Fruit fly (Drosophila melanogaster) whole organism, embryonic: Measurements from ENCODE around the gene RpS8.

Experiments
- Asciz ChIP-seq: fragments of 200-800 bp; sonication (Bioruptor generic); optimal IDR thresholded peaks from 2 replicates; lab custom pipeline; 2017; ENCODE audit warnings: missing biosample characterization, mild to moderate bottlenecking, missing genetic modification characterization, missing genetic modification reagents
- Blimp-1 ChIP-seq: fragments of 200-800 bp; sonication (Bioruptor generic); optimal IDR thresholded peaks from 3 replicates; lab custom pipeline; 2018; ENCODE audit warnings: missing biosample characterization, missing genetic modification characterization, mild to moderate bottlenecking, moderate library complexity, missing genetic modification reagents
- CG10267 ChIP-seq: fragments of 200-800 bp; sonication (Bioruptor generic); optimal IDR thresholded peaks from 2 replicates; lab custom pipeline; 2018; ENCODE audit warnings: missing biosample characterization, mild to moderate bottlenecking, missing genetic modification characterization, moderate library complexity
- CG10431 ChIP-seq: fragments of 200-800 bp; sonication (Bioruptor generic); optimal IDR thresholded peaks from 3 replicates; lab custom pipeline; 2018; ENCODE audit warnings: missing biosample characterization, mild to moderate bottlenecking, missing genetic modification characterization
- CG10565 ChIP-seq: fragments of 200-800 bp; sonication (Bioruptor generic); optimal IDR thresholded peaks from 3 replicates; lab custom pipeline; 2016; ENCODE audit warnings: missing biosample characterization, mild to moderate bottlenecking, missing genetic modification characterization
- CG1233 ChIP-seq: fragments of 200-800 bp; sonication (Bioruptor generic); optimal IDR thresholded peaks from 4 replicates; lab custom pipeline; 2018; ENCODE audit warnings: missing biosample characterization, mild to moderate bottlenecking, missing genetic modification characterization
- CG13287 ChIP-seq: fragments of 200-800 bp; sonication (Bioruptor generic); IDR thresholded peaks from 2 replicates; pipeline ENCODE4 v1.3.6; 2022; ENCODE audit warnings: missing biosample characterization, missing genetic modification characterization; ENCODE audit not compliant: partially characterized antibody
- CG13775 ChIP-seq: fragments of 200-800 bp; sonication (Bioruptor generic); optimal IDR thresholded peaks from 3 replicates; lab custom pipeline; 2017; ENCODE audit warnings: missing biosample characterization, mild to moderate bottlenecking, missing genetic modification characterization
- CG15011 ChIP-seq: fragments of 200-800 bp; sonication (Bioruptor generic); optimal IDR thresholded peaks from 3 replicates; lab custom pipeline; 2018; ENCODE audit warnings: missing biosample characterization, mild to moderate bottlenecking, missing genetic modification characterization
- CG15479 ChIP-seq: fragments of 200-800 bp; sonication (Bioruptor generic); optimal IDR thresholded peaks from 3 replicates; lab custom pipeline; 2019; ENCODE audit warnings: missing biosample characterization, mild to moderate bottlenecking, missing genetic modification characterization, moderate library complexity
- CG16813 ChIP-seq: fragments of 200-800 bp; sonication (Bioruptor generic); IDR thresholded peaks from 3 replicates; pipeline ENCODE4 v1.3.6; 2022; ENCODE audit warnings: missing biosample characterization, missing genetic modification characterization; ENCODE audit not compliant: partially characterized antibody
- CG17912 ChIP-seq: fragments of 200-800 bp; sonication (Bioruptor generic); optimal IDR thresholded peaks from 2 replicates; lab custom pipeline; 2018; ENCODE audit warnings: missing biosample characterization, mild to moderate bottlenecking, missing genetic modification characterization
- CG18476 ChIP-seq: fragments of 200-800 bp; sonication (Bioruptor generic); optimal IDR thresholded peaks from 2 replicates; lab custom pipeline; 2016; ENCODE audit warnings: missing biosample characterization, mild to moderate bottlenecking, missing genetic modification characterization
- CG18619 ChIP-seq: fragments of 200-800 bp; sonication (Bioruptor generic); optimal IDR thresholded peaks from 3 replicates; lab custom pipeline; 2017; ENCODE audit warnings: missing biosample characterization, mild to moderate bottlenecking, missing genetic modification characterization
- CG3065 ChIP-seq: fragments of 200-800 bp; sonication (Bioruptor generic); optimal IDR thresholded peaks from 2 replicates; lab custom pipeline; 2016; ENCODE audit warnings: missing biosample characterization, missing genetic modification characterization
- CG31441 ChIP-seq: fragments of 200-800 bp; sonication (Bioruptor generic); IDR thresholded peaks from 2 replicates; pipeline ENCODE4 v1.3.6; 2022; ENCODE audit warnings: missing biosample characterization, missing genetic modification characterization
- CG34224 ChIP-seq: fragments of 200-800 bp; sonication (Bioruptor generic); IDR thresholded peaks from 3 replicates; pipeline ENCODE4 v1.3.6; 2022; ENCODE audit warnings: missing biosample characterization, missing genetic modification characterization; ENCODE audit not compliant: partially characterized antibody
- CG4328 ChIP-seq: fragments of 200-800 bp; sonication (Bioruptor generic); optimal IDR thresholded peaks from 3 replicates; lab custom pipeline; 2017; ENCODE audit warnings: missing biosample characterization, missing genetic modification reagents, missing genetic modification characterization
- CG4854 ChIP-seq: fragments of 200-800 bp; sonication (Bioruptor generic); optimal IDR thresholded peaks from 2 replicates; lab custom pipeline; 2016; ENCODE audit warnings: missing biosample characterization, missing genetic modification characterization, inconsistent platforms
- CG8281 ChIP-seq: fragments of 200-800 bp; sonication (Bioruptor generic); optimal IDR thresholded peaks from 2 replicates; lab custom pipeline; 2018; ENCODE audit warnings: missing biosample characterization, mild to moderate bottlenecking, missing genetic modification characterization, moderate library complexity
- Doc3 ChIP-seq: fragments of 200-800 bp; sonication (Bioruptor generic); IDR thresholded peaks from 3 replicates; pipeline ENCODE4 v1.3.6; 2022; ENCODE audit warnings: missing biosample characterization, missing genetic modification characterization; ENCODE audit not compliant: partially characterized antibody
- Kr ChIP-seq: fragments of 200-800 bp; sonication (Bioruptor generic); optimal IDR thresholded peaks from 2 replicates; lab custom pipeline; 2017; ENCODE audit warnings: missing biosample characterization, mild to moderate bottlenecking, missing genetic modification characterization
- MBD-R2 ChIP-seq: fragments of 200-800 bp; sonication (Bioruptor generic); IDR thresholded peaks from 2 replicates; pipeline ENCODE4 v1.3.6; 2022; ENCODE audit warnings: missing biosample characterization, missing genetic modification characterization
- NFAT ChIP-seq: fragments of 200-800 bp; sonication (Bioruptor generic); IDR thresholded peaks from 2 replicates; pipeline ENCODE4 v1.3.6; 2022; ENCODE audit warnings: missing biosample characterization, missing genetic modification characterization
- Scr ChIP-seq: fragments of 200-800 bp; sonication (Bioruptor generic); IDR thresholded peaks from 2 replicates; pipeline ENCODE4 v1.3.6; 2022; ENCODE audit warnings: missing biosample characterization, missing genetic modification characterization; ENCODE audit not compliant: partially characterized antibody
- TFAM ChIP-seq: fragments of 200-800 bp; sonication (Bioruptor generic); optimal IDR thresholded peaks from 2 replicates; lab custom pipeline; 2017; ENCODE audit warnings: missing biosample characterization, missing genetic modification characterization, inconsistent platforms
- Trl ChIP-seq, 3 experiments: fragments of >200 bp in 2 of 3; fragments of 200-800 bp in 1 of 3; sonication (Bioruptor generic) in 1 of 3; optimal IDR thresholded peaks; 2 replicates in 1 of 3; 3 replicates in 2 of 3; lab custom pipeline; 2016 to 2017; ENCODE audit warnings: missing biosample characterization in 1 of 3, missing genetic modification characterization in 1 of 3
- ac ChIP-seq: fragments of 200-800 bp; sonication (Bioruptor generic); optimal IDR thresholded peaks from 3 replicates; lab custom pipeline; 2017; ENCODE audit warnings: missing biosample characterization, mild to moderate bottlenecking, missing genetic modification characterization
- btn ChIP-seq: fragments of 200-800 bp; sonication (Bioruptor generic); optimal IDR thresholded peaks from 2 replicates; lab custom pipeline; 2016; ENCODE audit warnings: missing biosample characterization, missing genetic modification characterization
- chinmo ChIP-seq: fragments of 200-800 bp; sonication (Bioruptor generic); IDR thresholded peaks from 4 replicates; pipeline ENCODE4 v1.3.6; 2022; ENCODE audit warnings: missing biosample characterization, missing genetic modification characterization; ENCODE audit not compliant: partially characterized antibody
- ewg ChIP-seq: fragments of 200-800 bp; sonication (Bioruptor generic); optimal IDR thresholded peaks from 3 replicates; lab custom pipeline; 2017; ENCODE audit warnings: mild to moderate bottlenecking, missing biosample characterization, missing genetic modification reagents, missing genetic modification characterization
- gfzf ChIP-seq: fragments of 200-800 bp; sonication (Bioruptor generic); optimal IDR thresholded peaks from 2 replicates; lab custom pipeline; 2016; ENCODE audit warnings: missing biosample characterization, mild to moderate bottlenecking, missing genetic modification characterization, moderate library complexity
- kah ChIP-seq: fragments of 200-800 bp; sonication (Bioruptor generic); optimal IDR thresholded peaks from 2 replicates; lab custom pipeline; 2018; ENCODE audit warnings: missing biosample characterization, mild to moderate bottlenecking, missing genetic modification characterization
- ken ChIP-seq: fragments of 200-800 bp; sonication (Bioruptor generic); IDR thresholded peaks from 3 replicates; pipeline ENCODE4 v1.3.6; 2022; ENCODE audit warnings: missing biosample characterization, missing genetic modification characterization
- kni ChIP-seq: fragments of 200-800 bp; sonication (Bioruptor generic); optimal IDR thresholded peaks from 3 replicates; lab custom pipeline; 2017; ENCODE audit warnings: mild to moderate bottlenecking, missing biosample characterization, missing genetic modification reagents, missing genetic modification characterization
- odd ChIP-seq: fragments of 200-800 bp; sonication (Bioruptor generic); optimal IDR thresholded peaks from 2 replicates; lab custom pipeline; 2017; ENCODE audit warnings: missing biosample characterization, mild to moderate bottlenecking, missing genetic modification characterization
- otp ChIP-seq: fragments of 200-800 bp; sonication (Bioruptor generic); IDR thresholded peaks from 3 replicates; pipeline ENCODE4, ENCODE4 v1.3.6; 2022; ENCODE audit warnings: missing biosample characterization, missing genetic modification characterization
- p53 ChIP-seq: fragments of 200-800 bp; sonication (Bioruptor generic); optimal IDR thresholded peaks from 2 replicates; lab custom pipeline; 2016; ENCODE audit warnings: missing biosample characterization, missing genetic modification characterization
- ro ChIP-seq: fragments of 200-800 bp; sonication (Bioruptor generic); IDR thresholded peaks from 2 replicates; pipeline ENCODE4 v1.3.6; 2022; ENCODE audit warnings: missing biosample characterization, missing genetic modification characterization
- row ChIP-seq: fragments of 200-800 bp; sonication (Bioruptor generic); IDR thresholded peaks from 3 replicates; pipeline ENCODE4 v1.3.6; 2022; ENCODE audit warnings: missing biosample characterization, missing genetic modification characterization
- seq ChIP-seq: fragments of 200-800 bp; sonication (Bioruptor generic); IDR thresholded peaks from 2 replicates; pipeline ENCODE4 v1.3.6; 2022; ENCODE audit warnings: missing biosample characterization, missing genetic modification characterization
- sima ChIP-seq: fragments of 200-800 bp; sonication (Bioruptor generic); optimal IDR thresholded peaks from 2 replicates; lab custom pipeline; 2016; ENCODE audit warnings: missing biosample characterization, missing genetic modification characterization
- sr ChIP-seq: fragments of 200-800 bp; sonication (Bioruptor generic); IDR thresholded peaks from 3 replicates; pipeline ENCODE4 v1.3.6; 2022; ENCODE audit warnings: missing biosample characterization, missing genetic modification characterization
- tap ChIP-seq: fragments of 200-800 bp; optimal IDR thresholded peaks from 3 replicates; lab custom pipeline; 2019; ENCODE audit warnings: missing biosample characterization, mild to moderate bottlenecking, missing genetic modification characterization, moderate library complexity
- tna ChIP-seq: fragments of 200-800 bp; sonication (Bioruptor generic); IDR thresholded peaks from 2 replicates; pipeline ENCODE4 v1.3.6; 2022; ENCODE audit warnings: missing biosample characterization, missing genetic modification characterization; ENCODE audit not compliant: partially characterized antibody
- toy ChIP-seq: fragments of 200-800 bp; sonication (Bioruptor generic); IDR thresholded peaks from 2 replicates; pipeline ENCODE4 v1.3.6; 2022; ENCODE audit warnings: missing biosample characterization, missing genetic modification characterization
- trem ChIP-seq: fragments of 200-800 bp; optimal IDR thresholded peaks from 3 replicates; lab custom pipeline; 2019; ENCODE audit warnings: missing biosample characterization, mild to moderate bottlenecking, missing genetic modification characterization, moderate library complexity
- wdn ChIP-seq: fragments of 200-800 bp; sonication (Bioruptor generic); IDR thresholded peaks from 2 replicates; pipeline ENCODE4 v1.3.6; 2022; ENCODE audit warnings: missing biosample characterization, missing genetic modification characterization
- zen ChIP-seq: fragments of 200-800 bp; sonication (Bioruptor generic); optimal IDR thresholded peaks from 3 replicates; lab custom pipeline; 2018; ENCODE audit warnings: missing biosample characterization, mild to moderate bottlenecking, missing genetic modification characterization, moderate library complexity
- zfh2 ChIP-seq: fragments of 200-800 bp; sonication (Bioruptor generic); optimal IDR thresholded peaks from 2 replicates; lab custom pipeline; 2016; ENCODE audit warnings: missing biosample characterization, missing genetic modification characterization

Gene RpS8

DNA sequence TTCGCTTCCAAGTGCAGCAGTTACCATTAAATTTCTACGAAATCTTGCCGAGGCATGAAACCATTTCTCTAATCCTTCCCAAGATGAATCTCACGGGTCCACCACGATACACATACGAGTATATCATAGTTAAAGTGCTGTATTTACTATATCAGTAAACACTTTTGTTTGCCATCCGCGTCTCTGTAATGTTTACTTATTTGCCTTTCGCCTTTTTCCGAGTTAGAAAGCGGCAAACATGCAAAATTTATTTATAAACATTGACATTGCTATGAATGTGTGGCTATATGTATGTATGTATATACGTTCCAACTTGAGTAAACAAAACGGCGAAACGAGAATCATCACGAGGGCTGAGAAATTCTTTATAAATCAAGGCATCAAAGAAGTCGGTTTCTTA, 30.5 kb upstream of the RpS8 start (continued):
- TF ChIP-seq zfh2 (GFP tag; lab: Kevin White, UChicago) (no peak), CG13775 (GFP tag; lab: Kevin White, UChicago) (no peak), toy (GFP tag; lab: Robert Waterston, UW) (no peak), gfzf (no peak), CG10267 (tag; lab: Kevin White, UChicago) (peak; percentile 48), CG8281 (tag; lab: Kevin White, UChicago) (peak; percentile 29), CG3065 (GFP tag; lab: Kevin White, UChicago) (no peak), odd (GFP tag; lab: Kevin White, UChicago) (no peak), sima (no peak), CG10431 (GFP tag; lab: Kevin White, UChicago) (no peak), p53 (GFP tag; lab: Kevin White, UChicago) (no peak), row (GFP tag; lab: Robert Waterston, UW) (no peak), CG18619 (no peak), CG17912 (GFP tag; lab: Kevin White, UChicago) (no peak), Blimp-1 (peak; percentile 71), tna (GFP tag; lab: Robert Waterston, UW) (no peak), CG4328 (GFP tag; lab: Kevin White, UChicago) (peak; percentile 33), kah (GFP tag; lab: Kevin White, UChicago) (peak; percentile 21), trem (peak; percentile 56), ken (no peak), NFAT (GFP tag; lab: Robert Waterston, UW) (no peak), CG15011 (GFP tag; lab: Kevin White, UChicago) (peak; percentile 40), CG16813 (no peak), zen (tag; lab: Kevin White, UChicago) (peak; percentile 81), otp (GFP tag; lab: Robert Waterston, UW) (0 out of 3 replicates have a peak, but pooled peaks have one; percentile 35), CG18476 (GFP tag; lab: Kevin White, UChicago) (no peak), Asciz (GFP tag; lab: Kevin White, UChicago) (peak; percentile 79), ac (GFP tag; lab: Kevin White, UChicago) (peak; percentile 56), CG13287 (GFP tag; lab: Robert Waterston, UW) (no peak), Trl (optimal IDR thresholded peaks at IDR 0.05; lab: Kevin White, UChicago) (no peak), Trl (GFP tag; optimal IDR thresholded peaks at IDR 0.05; lab: Kevin White, UChicago) (no peak), MBD-R2 (GFP tag; lab: Robert Waterston, UW) (no peak), chinmo (no peak), ro (GFP tag; lab: Robert Waterston, UW) (no peak), CG34224 (GFP tag; lab: Robert Waterston, UW) (no peak), tap (peak; percentile 59), sr (GFP tag; lab: Robert Waterston, UW) (no peak), Doc3 (GFP tag; lab: Robert Waterston, UW) (no peak), CG31441 (GFP tag; lab: Robert Waterston, UW) (no peak; the same call in 1 of the 2 replicates), TFAM (GFP tag; lab: Kevin White, UChicago) (peak; percentile 50), CG10565 (GFP tag; lab: Kevin White, UChicago) (no peak), Kr (peak; percentile 88), kni (GFP tag; lab: Kevin White, UChicago) (peak; percentile 82), CG4854 (GFP tag; lab: Kevin White, UChicago) (no peak), seq (no peak), btn (GFP tag; lab: Kevin White, UChicago) (no peak), ewg (no peak), CG15479 (GFP tag; lab: Kevin White, UChicago) (peak; percentile 55), CG1233 (GFP tag; lab: Kevin White, UChicago) (peak; percentile 84), Scr (GFP tag; lab: Robert Waterston, UW) (no peak), wdn (GFP tag; lab: Robert Waterston, UW) (no peak)
